Fruit fly (Drosophila melanogaster) whole organism, adult: ENCODE measurements around the gene grsm.

Source experiments
- CG11617 ChIP-seq: fragments of 200-800 bp; sonication (Bioruptor generic); optimal IDR thresholded peaks from 2 replicates; lab custom pipeline; 2017; ENCODE audit warnings: mild to moderate bottlenecking, missing biosample characterization, missing genetic modification reagents, missing genetic modification characterization
- CG12768 ChIP-seq: fragments of 200-800 bp; sonication (Bioruptor generic); optimal IDR thresholded peaks from 2 replicates; lab custom pipeline; 2017; ENCODE audit warnings: missing biosample characterization, missing genetic modification characterization, mild to moderate bottlenecking, moderate library complexity, missing genetic modification reagents
- CG14711 ChIP-seq: fragments of 200-800 bp; sonication (Bioruptor generic); optimal IDR thresholded peaks from 2 replicates; lab custom pipeline; 2018; ENCODE audit warnings: missing biosample characterization, mild to moderate bottlenecking, missing genetic modification characterization, moderate library complexity
- CG1620 ChIP-seq: fragments of 200-800 bp; sonication (Bioruptor generic); optimal IDR thresholded peaks from 2 replicates; lab custom pipeline; 2016; ENCODE audit warnings: missing biosample characterization, missing genetic modification characterization
- CG33017 ChIP-seq: fragments of 200-800 bp; sonication (Bioruptor generic); optimal IDR thresholded peaks from 2 replicates; lab custom pipeline; 2018; ENCODE audit warnings: missing biosample characterization, mild to moderate bottlenecking, missing genetic modification characterization, moderate library complexity
- CG5204 ChIP-seq: fragments of 200-800 bp; sonication (Bioruptor generic); optimal IDR thresholded peaks from 2 replicates; lab custom pipeline; 2016; ENCODE audit warnings: missing biosample characterization, missing genetic modification characterization
- CG7045 ChIP-seq: fragments of 200-800 bp; sonication (Bioruptor generic); optimal IDR thresholded peaks from 2 replicates; lab custom pipeline; 2017; ENCODE audit warnings: missing biosample characterization, mild to moderate bottlenecking, missing genetic modification characterization
- CG7101 ChIP-seq: fragments of 200-800 bp; sonication (Bioruptor generic); optimal IDR thresholded peaks from 2 replicates; lab custom pipeline; 2018; ENCODE audit warnings: missing biosample characterization, mild to moderate bottlenecking, missing genetic modification characterization, moderate library complexity
- Clk ChIP-seq: fragments of 200-800 bp; sonication (Bioruptor generic); optimal IDR thresholded peaks from 2 replicates; lab custom pipeline; 2017; ENCODE audit warnings: missing biosample characterization, missing genetic modification characterization
- Crg-1 ChIP-seq: fragments of 200-800 bp; sonication (Bioruptor generic); optimal IDR thresholded peaks from 2 replicates; lab custom pipeline; 2016; ENCODE audit warnings: missing biosample characterization, missing genetic modification characterization
- Hr96 ChIP-seq: fragments of 200-800 bp; sonication (Bioruptor generic); optimal IDR thresholded peaks from 2 replicates; lab custom pipeline; 2016; ENCODE audit warnings: missing biosample characterization, missing genetic modification characterization
- Mnt ChIP-seq: fragments of 200-800 bp; sonication (Bioruptor generic); optimal IDR thresholded peaks from 2 replicates; lab custom pipeline; 2016; ENCODE audit warnings: missing biosample characterization, mild to moderate bottlenecking, missing genetic modification characterization
- bab1 ChIP-seq: fragments of 200-800 bp; sonication (Bioruptor generic); optimal IDR thresholded peaks from 3 replicates; lab custom pipeline; 2019; ENCODE audit warnings: missing biosample characterization, mild to moderate bottlenecking, missing genetic modification characterization, moderate library complexity
- cic ChIP-seq: fragments of 200-800 bp; sonication (Bioruptor generic); optimal IDR thresholded peaks from 2 replicates; lab custom pipeline; 2017; ENCODE audit warnings: missing biosample characterization, mild to moderate bottlenecking, missing genetic modification characterization, moderate library complexity
- cnc ChIP-seq, 2 experiments: fragments of >200 bp; optimal IDR thresholded peaks; 2 replicates each; lab custom pipeline; 2017
- kay ChIP-seq: fragments of 200-800 bp; sonication (Bioruptor generic); peaks from one replicate; lab custom pipeline; 2016; ENCODE audit warnings: missing biosample characterization, missing genetic modification characterization, borderline replicate concordance
- ovo ChIP-seq: fragments of 200-800 bp; sonication (Bioruptor generic); optimal IDR thresholded peaks from 2 replicates; lab custom pipeline; 2016; ENCODE audit warnings: missing biosample characterization, missing genetic modification characterization
- pad ChIP-seq: fragments of 200-800 bp; sonication (Bioruptor generic); optimal IDR thresholded peaks from 3 replicates; lab custom pipeline; 2017; ENCODE audit warnings: missing biosample characterization, missing genetic modification characterization, mild to moderate bottlenecking, moderate library complexity, missing genetic modification reagents
- tj ChIP-seq: fragments of 200-800 bp; sonication (Bioruptor generic); optimal IDR thresholded peaks from 3 replicates; lab custom pipeline; 2017; ENCODE audit warnings: missing biosample characterization, mild to moderate bottlenecking, missing genetic modification characterization, moderate library complexity
- toe ChIP-seq: fragments of 200-800 bp; sonication (Bioruptor generic); optimal IDR thresholded peaks from 2 replicates; lab custom pipeline; 2016; ENCODE audit warnings: missing biosample characterization, missing genetic modification characterization

grsm gene

DNA sequence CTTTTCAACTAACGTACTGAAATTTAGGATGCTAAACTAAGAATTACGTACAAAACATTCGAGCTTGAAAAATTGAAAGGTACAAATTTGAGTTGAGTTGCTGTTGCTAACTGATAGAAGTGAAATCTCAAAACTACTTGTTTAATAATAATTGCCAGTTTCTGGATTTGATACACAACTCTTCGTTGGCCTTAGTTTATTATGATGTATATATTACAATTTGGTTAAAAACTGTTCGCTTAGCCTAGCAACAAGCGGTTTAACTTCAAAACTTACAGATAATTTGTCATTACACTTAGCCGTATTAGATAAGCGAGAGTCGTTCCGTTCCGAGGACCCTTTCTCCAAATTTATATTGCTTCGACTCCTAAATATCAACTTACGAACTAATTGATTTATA is at the start of gene grsm, which contains the start of gene CG14384:
grsm (minus strand) TSS at position 101 of the 400 bp plus-strand sequence.
CG14384 (minus strand) TSS at position 101 of the 400 bp plus-strand sequence.
- TF ChIP-seq kay (GFP tag; lab: Kevin White, UChicago) (peak; percentile 44), CG1620 (no peak), Clk (GFP tag; lab: Kevin White, UChicago) (no peak), CG33017 (no peak), CG7045 (GFP tag; lab: Kevin White, UChicago) (no peak), CG11617 (GFP tag; lab: Kevin White, UChicago) (no peak), CG5204 (GFP tag; lab: Kevin White, UChicago) (no peak)

- peak; percentile 67 for TF ChIP-seq kay (GFP tag; lab: Kevin White, UChicago)
- no peak for TF ChIP-seq CG5204 (GFP tag; lab: Kevin White, UChicago)
- no peak for TF ChIP-seq cnc (optimal IDR thresholded peaks at IDR 0.05; lab: Kevin White, UChicago)
- no peak for TF ChIP-seq Crg-1 (GFP tag; lab: Kevin White, UChicago)
- TF ChIP-seq CG12768 (GFP tag; lab: Kevin White, UChicago) = peak; percentile 21
- no peak for TF ChIP-seq Mnt (GFP tag; lab: Kevin White, UChicago)
- no peak for TF ChIP-seq CG7101 (tag; lab: Kevin White, UChicago)
- TF ChIP-seq CG33017 = no peak
- TF ChIP-seq bab1 (GFP tag; lab: Kevin White, UChicago) = no peak
- no peak for TF ChIP-seq Hr96
- TF ChIP-seq CG14711 (tag; lab: Kevin White, UChicago) = no peak
- TF ChIP-seq Clk (GFP tag; lab: Kevin White, UChicago) = no peak
- no peak for TF ChIP-seq pad
- TF ChIP-seq tj (GFP tag; lab: Kevin White, UChicago) = no peak
- TF ChIP-seq toe = no peak
- no peak for TF ChIP-seq cic (GFP tag; lab: Kevin White, UChicago)
- no peak for TF ChIP-seq CG7045 (GFP tag; lab: Kevin White, UChicago)
- no peak for TF ChIP-seq CG1620
- TF ChIP-seq ovo (GFP tag; lab: Kevin White, UChicago) = peak; percentile 15
Measured at dm6 chr3R:13015811-13016766, 48.6 kb upstream of the grsm start.

DNA sequence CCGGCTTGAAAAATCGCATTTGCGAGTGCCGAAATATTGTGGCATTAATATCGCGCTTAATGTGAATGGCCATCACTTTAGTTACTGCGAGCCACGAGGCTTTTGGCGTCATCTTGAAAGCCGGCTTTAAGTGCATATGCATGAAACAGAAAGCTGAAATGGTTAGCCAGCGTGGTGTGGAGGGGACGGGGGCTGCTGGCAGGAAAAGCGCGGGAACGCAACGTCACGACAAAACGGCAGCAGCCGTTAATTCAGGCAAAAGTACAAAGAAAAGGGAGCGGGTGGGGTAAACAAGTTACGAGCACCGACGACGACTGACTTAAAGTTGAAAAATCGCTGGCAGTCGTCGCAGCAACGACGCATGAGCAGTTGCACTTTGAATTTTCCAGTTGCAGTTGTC is 47.9 kb upstream of the grsm start:
- no peak for TF ChIP-seq tj (GFP tag; lab: Kevin White, UChicago)
- TF ChIP-seq CG1620 = no peak
- TF ChIP-seq CG5204 (GFP tag; lab: Kevin White, UChicago) = no peak
- no peak for TF ChIP-seq CG11617 (GFP tag; lab: Kevin White, UChicago)
- TF ChIP-seq ovo (GFP tag; lab: Kevin White, UChicago) = no peak
- TF ChIP-seq CG12768 (GFP tag; lab: Kevin White, UChicago) = no peak

DNA sequence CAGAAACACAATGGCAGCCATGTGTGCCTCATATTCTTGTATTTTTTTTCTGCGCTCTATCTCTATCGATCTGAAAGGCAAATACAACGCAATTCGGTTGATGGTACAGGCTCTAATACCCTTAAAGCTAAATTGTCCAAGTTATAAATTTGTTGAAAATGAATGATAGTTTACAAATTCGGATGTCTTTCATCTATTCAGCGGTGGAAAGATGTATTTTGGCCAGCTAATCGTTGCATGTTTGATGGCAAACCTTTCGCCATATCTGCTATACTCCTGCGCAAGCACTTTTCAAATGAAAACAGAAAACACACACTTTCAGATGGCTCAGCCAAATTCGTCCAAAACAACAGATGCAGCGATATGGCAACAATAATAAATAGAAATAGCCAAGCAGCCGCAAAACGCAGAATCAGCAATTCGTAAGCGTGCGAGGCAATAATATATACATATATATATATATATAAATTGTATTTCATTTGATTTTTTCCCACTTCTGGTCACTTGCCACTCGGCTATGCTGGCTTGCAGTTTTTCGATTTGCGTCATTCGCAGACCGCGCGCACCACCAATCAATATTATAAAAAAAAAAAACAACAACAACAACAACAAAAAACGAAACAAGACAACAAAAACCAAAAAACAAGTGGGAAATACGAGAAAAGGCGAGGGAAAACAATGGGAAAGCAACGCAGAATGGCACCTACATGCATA is 46.8 kb upstream of the grsm start:
- TF ChIP-seq pad (no peak), cic (GFP tag; lab: Kevin White, UChicago) (no peak), CG5204 (GFP tag; lab: Kevin White, UChicago) (no peak), ovo (GFP tag; lab: Kevin White, UChicago) (no peak), CG14711 (tag; lab: Kevin White, UChicago) (peak; percentile 23), kay (GFP tag; lab: Kevin White, UChicago) (peak; percentile 89), Hr96 (no peak), CG1620 (no peak), Mnt (GFP tag; lab: Kevin White, UChicago) (no peak), CG7101 (tag; lab: Kevin White, UChicago) (no peak), bab1 (GFP tag; lab: Kevin White, UChicago) (no peak), Clk (GFP tag; lab: Kevin White, UChicago) (no peak), CG7045 (GFP tag; lab: Kevin White, UChicago) (no peak), CG11617 (GFP tag; lab: Kevin White, UChicago) (no peak), CG33017 (no peak), toe (no peak), Crg-1 (GFP tag; lab: Kevin White, UChicago) (no peak), cnc (optimal IDR thresholded peaks at IDR 0.05; lab: Kevin White, UChicago) (no peak), tj (GFP tag; lab: Kevin White, UChicago) (peak; percentile 96), CG12768 (GFP tag; lab: Kevin White, UChicago) (no peak)

DNA sequence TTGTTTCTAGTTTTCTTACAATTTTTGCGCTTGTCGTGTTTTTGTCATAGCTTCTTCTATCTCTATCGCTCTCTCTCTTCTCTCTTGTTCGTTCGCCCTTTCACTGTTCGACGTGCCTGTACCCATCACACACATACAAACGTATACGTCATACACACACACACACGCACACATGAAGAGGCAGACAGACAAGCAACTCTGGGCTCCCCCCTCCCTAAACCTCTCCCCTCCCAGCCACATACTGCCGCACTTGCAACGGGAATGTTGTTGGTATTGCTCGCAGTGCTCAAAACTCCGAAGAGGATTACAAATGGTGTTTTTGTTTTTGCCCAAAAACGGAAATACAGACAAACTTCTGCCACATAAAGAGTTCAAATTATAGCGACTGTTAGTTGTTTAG is 45.5 kb upstream of the grsm start:
- no peak for TF ChIP-seq CG7045 (GFP tag; lab: Kevin White, UChicago)
- no peak for TF ChIP-seq CG33017
- no peak for TF ChIP-seq Crg-1 (GFP tag; lab: Kevin White, UChicago)
- TF ChIP-seq pad = peak; percentile 43
- no peak for TF ChIP-seq CG11617 (GFP tag; lab: Kevin White, UChicago)
- no peak for TF ChIP-seq CG5204 (GFP tag; lab: Kevin White, UChicago)
- no peak for TF ChIP-seq bab1 (GFP tag; lab: Kevin White, UChicago)
- no peak for TF ChIP-seq cnc (optimal IDR thresholded peaks at IDR 0.05; lab: Kevin White, UChicago)
- no peak for TF ChIP-seq CG1620
